Worm (Caenorhabditis elegans) whole organism, late embryonic: ENCODE results near the gene spr-1.

ENCODE experiments used
- F13H6.1 ChIP-seq: sonication (generic microtip); optimal IDR thresholded peaks from 2 replicates; lab custom pipeline; 2016; ENCODE audit warnings: missing genetic modification characterization, missing compliant biosample characterization
- K09A11.1 ChIP-seq: sonication (generic microtip); optimal IDR thresholded peaks from 2 replicates; lab custom pipeline; 2017; ENCODE audit warnings: antibody characterized with exemption, mild to moderate bottlenecking, missing genetic modification characterization, missing compliant biosample characterization; ENCODE audit not compliant: insufficient read depth
- ceh-9 ChIP-seq: sonication (generic microtip); optimal IDR thresholded peaks from 2 replicates; lab custom pipeline; 2016; ENCODE audit warnings: mild to moderate bottlenecking, missing genetic modification characterization, inconsistent platforms, missing compliant biosample characterization
- nhr-11 ChIP-seq: fragments of 150-350 bp; optimal IDR thresholded peaks from 2 replicates; lab custom pipeline; 2014; ENCODE audit warnings: missing biosample characterization, missing genetic modification characterization
- pat-9 ChIP-seq: fragments of 200-800 bp; sonication (Bioruptor generic); optimal IDR thresholded peaks from 2 replicates; lab custom pipeline; 2018; ENCODE audit warnings: mild to moderate bottlenecking, missing genetic modification characterization, moderate library complexity, missing compliant biosample characterization
- pqm-1 ChIP-seq: sonication (generic microtip); optimal IDR thresholded peaks from 2 replicates; lab custom pipeline; 2016; ENCODE audit warnings: missing genetic modification characterization, missing compliant biosample characterization
- ref-2 ChIP-seq: sonication (generic microtip); optimal IDR thresholded peaks from 2 replicates; lab custom pipeline; 2016; ENCODE audit warnings: missing genetic modification characterization, missing compliant biosample characterization
- ttx-3 ChIP-seq: sonication (generic microtip); optimal IDR thresholded peaks from 2 replicates; lab custom pipeline; 2016; ENCODE audit warnings: missing genetic modification reagents, missing genetic modification characterization, missing compliant biosample characterization

ce11 chrV:8120868-8121267 lies 8.3 kb downstream of the spr-1 start, which contains the start of gene D1014.6:
- TF ChIP-seq K09A11.1 (no peak), pqm-1 (no peak), ceh-9 (tag; lab: Kevin White, UChicago) (no peak), ref-2 (tag; lab: Kevin White, UChicago) (no peak), ttx-3 (no peak), F13H6.1 (tag; lab: Kevin White, UChicago) (no peak), nhr-11 (no peak), pat-9 (tag; lab: Kevin White, UChicago) (no peak)
